Worm (Caenorhabditis elegans): ENCODE results near the gene gcy-36.
A peak's percentile ranks its signal among the peaks of the same experiment; 100 is the strongest.

Gene gcy-36

DNA sequence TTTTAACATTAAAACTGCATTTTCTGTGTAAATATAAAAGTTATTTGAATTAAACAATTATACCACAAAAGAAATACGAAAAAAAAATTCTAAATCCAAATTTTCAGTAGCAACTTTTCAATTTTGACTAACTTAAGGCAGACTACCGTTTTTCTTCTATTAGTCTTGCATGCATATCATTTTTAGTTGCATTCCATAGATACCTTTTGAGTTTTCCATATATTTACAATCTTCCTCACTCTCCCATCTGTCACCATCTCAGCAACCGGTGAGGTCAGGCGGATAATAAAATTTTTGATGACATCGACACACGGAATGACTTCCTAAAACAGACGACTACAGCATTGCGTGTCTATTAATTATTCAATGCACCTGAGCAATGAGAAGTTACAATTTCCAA lies at the start of gene gcy-36:
gcy-36 (plus strand) TSS at position 301 of the 400 bp plus-strand sequence.
- TF ChIP-seq egl-13 (tag; optimal IDR thresholded peaks at IDR 0.05) (peak; percentile 33), lin-35 (GFP tag; optimal IDR thresholded peaks at IDR 0.05) (no peak)

DNA sequence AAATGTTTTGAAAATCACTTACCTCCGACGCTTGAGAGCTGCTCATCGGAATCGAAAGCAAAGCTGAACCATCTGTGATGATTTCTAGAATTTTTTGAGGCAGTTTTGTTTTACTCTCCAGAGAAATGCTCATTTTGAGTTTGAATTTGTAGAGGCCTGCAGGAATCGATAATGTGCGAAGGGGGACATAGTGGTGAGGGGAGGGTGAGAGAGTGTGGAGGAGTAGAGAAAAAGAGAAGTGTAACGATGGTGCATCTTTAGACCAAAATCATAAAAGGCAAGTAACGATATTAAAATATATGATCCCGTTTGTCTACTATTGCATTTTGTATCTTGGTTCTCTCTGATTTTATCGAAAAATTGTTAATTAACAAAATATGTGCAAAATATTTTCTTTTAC lies 47.8 kb upstream of the gcy-36 start, which contains the start of gene blos-8:
blos-8 (minus strand) TSS at position 216 of the 400 bp plus-strand sequence.
- TF ChIP-seq efl-3 (GFP tag; optimal IDR thresholded peaks at IDR 0.05) = no peak

DNA sequence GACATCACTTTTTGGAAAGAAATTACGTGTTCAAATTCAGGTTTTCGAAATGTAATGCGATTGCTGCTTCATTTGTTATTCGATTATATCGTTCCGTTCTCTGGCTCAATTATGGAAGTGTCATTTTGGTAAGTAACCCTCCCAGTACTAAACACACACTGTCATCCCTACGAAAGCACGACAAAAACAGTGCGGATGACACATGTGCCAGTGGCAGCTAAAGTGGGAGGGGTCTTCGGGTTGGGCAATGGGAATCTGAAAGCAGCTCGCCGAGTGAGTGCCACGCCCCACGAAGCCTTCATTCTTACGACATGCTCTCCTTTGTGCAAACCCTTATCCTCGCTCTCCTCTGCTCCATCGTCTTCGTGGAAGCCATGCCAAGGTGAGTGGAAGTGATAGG lies 45.3 kb upstream of the gcy-36 start, which contains the start of gene flp-32:
flp-32 (plus strand) TSS at position 301 of the 400 bp plus-strand sequence.
- TF ChIP-seq rnt-1 (tag; optimal IDR thresholded peaks at IDR 0.05) (no peak), nhr-28 (tag; optimal IDR thresholded peaks at IDR 0.05) (no peak), skn-1 (tag; optimal IDR thresholded peaks at IDR 0.05) (no peak), elt-2 (tag; optimal IDR thresholded peaks at IDR 0.05) (no peak), nhr-76 (tag; optimal IDR thresholded peaks at IDR 0.05) (no peak), C34B4.2 (tag; optimal IDR thresholded peaks at IDR 0.05) (no peak), lin-15B (tag; optimal IDR thresholded peaks at IDR 0.05) (no peak), sox-4 (tag; optimal IDR thresholded peaks at IDR 0.05) (no peak), C04F5.9 (tag; optimal IDR thresholded peaks at IDR 0.05) (no peak), nhr-11 (tag; optimal IDR thresholded peaks at IDR 0.05) (no peak), lin-39 (tag; optimal IDR thresholded peaks at IDR 0.05) (no peak), nhr-71 (tag; optimal IDR thresholded peaks at IDR 0.05) (no peak), xbp-1 (tag; optimal IDR thresholded peaks at IDR 0.05) (no peak)

DNA sequence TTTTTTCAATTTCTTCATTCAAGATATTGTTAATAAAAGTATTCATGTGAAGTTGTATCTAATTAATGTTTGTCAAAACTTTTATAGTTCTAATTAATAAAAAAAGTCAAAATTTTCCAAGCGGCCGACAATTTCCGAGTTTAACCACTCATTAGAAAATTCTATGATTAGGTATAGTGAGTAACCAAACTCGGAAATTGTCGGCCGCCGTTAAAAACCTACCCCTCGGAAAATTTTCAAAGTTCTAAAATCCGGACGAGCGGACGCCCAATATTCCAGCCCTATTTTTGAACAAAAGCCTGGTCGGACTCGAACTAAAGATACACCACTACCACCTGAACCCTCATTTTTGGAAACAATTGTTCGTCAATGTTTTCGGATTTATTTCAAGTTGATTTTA lies 43.9 kb upstream of the gcy-36 start:
- TF ChIP-seq C16A3.4 (tag; optimal IDR thresholded peaks at IDR 0.05) (no peak), unc-98 (GFP tag; IDR thresholded peaks at IDR 0.05) (no peak)

DNA sequence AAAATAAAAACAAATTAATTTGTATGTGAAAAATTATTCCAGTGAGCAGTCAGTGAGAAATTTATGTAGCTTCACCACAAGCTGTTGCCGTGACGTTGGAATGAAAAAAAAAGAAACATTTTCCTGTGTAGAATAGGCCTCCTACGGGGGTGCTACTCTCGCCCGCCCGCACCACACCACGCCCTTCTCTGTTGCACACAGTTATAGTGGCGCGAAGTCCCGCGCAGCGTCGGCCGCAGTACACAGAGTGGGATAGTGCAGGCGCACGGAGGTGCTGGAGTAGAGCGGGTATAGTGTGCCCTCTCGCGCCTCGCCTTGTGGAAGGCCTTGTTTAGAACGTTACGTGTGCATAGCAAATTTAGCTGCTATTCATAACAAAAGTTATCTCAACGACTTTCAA lies 40.0 kb upstream of the gcy-36 start:
- TF ChIP-seq snpc-4 (tag; optimal IDR thresholded peaks at IDR 0.05) (peak; percentile 92), ztf-4 (tag; optimal IDR thresholded peaks at IDR 0.05) (no peak)

DNA sequence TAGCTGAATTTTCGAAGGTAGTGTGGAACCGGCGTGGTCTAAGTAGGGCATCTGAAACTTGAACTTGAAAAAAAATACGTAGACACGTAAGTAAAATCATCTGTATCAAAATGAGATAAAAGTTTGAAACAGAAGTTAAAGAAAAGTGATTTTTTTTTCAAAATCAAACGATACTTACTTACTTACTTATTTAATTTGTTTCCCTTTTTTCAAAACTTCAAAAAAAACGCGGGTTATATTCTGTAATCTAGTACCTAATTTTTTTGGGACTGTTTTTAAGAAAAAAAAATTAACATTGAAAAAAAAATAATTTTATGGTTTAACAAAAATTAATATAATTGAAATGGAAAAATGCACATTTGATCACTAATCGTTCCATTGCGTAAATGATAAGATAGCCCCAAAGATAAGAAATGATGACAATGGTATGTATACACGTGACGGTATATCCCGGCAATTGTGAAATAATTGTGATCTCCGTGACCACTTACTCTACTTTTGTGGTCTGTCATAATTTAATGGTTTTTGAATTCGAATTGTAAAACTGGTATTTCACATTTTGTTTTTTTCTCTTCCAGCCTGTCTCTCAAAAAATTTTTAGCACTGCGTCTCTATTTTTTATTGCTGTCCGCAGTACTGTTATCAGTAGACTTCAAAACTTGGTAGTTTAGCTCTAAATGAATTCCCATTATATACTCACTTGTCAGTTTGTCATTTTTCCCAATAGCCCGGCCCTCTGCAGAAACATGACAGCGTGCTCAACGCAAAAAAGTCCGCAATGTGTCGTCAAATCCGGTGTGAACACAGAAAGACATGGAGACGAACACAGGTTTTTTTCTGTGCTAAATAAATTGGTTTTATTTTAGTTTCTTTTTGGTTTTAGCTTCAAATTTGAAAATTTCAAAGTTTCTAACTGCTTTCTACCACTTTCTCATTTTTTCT lies 37.8 kb upstream of the gcy-36 start, which contains the start of gene mocs-1:
mocs-1 (minus strand) TSS at position 51 of the 942 bp plus-strand sequence.
- no peak for TF ChIP-seq unc-130 (tag; optimal IDR thresholded peaks at IDR 0.05)
- TF ChIP-seq irx-1 (tag; optimal IDR thresholded peaks at IDR 0.05) = peak; percentile 18
- TF ChIP-seq ceh-8 (GFP tag; optimal IDR thresholded peaks at IDR 0.05) = no peak
- peak; percentile 30 for TF ChIP-seq nhr-71 (tag; optimal IDR thresholded peaks at IDR 0.05)
- TF ChIP-seq jun-1 (tag; optimal IDR thresholded peaks at IDR 0.05) = no peak
- peak; percentile 84 for TF ChIP-seq F16B12.6 (tag; optimal IDR thresholded peaks at IDR 0.05)
- peak in 1 of 2 experiments; percentile 30 for TF ChIP-seq lsy-2 (tag; optimal IDR thresholded peaks at IDR 0.05)
- TF ChIP-seq nhr-12 (tag; optimal IDR thresholded peaks at IDR 0.05) = no peak
- TF ChIP-seq elt-3 (tag; optimal IDR thresholded peaks at IDR 0.05) = peak in 1 of 6 experiments; percentile 42
- TF ChIP-seq dsc-1 (tag; optimal IDR thresholded peaks at IDR 0.05) = no peak
- TF ChIP-seq nhr-47 (tag; optimal IDR thresholded peaks at IDR 0.05) = peak; percentile 28
- no peak for TF ChIP-seq blmp-1 (tag; optimal IDR thresholded peaks at IDR 0.05)
- peak; percentile 87 for TF ChIP-seq skn-1 (tag; optimal IDR thresholded peaks at IDR 0.05)
- TF ChIP-seq ztf-11 (tag; optimal IDR thresholded peaks at IDR 0.05) = no peak
- peak; percentile 28 for TF ChIP-seq nhr-20 (tag; optimal IDR thresholded peaks at IDR 0.05)
- TF ChIP-seq unc-62 (GFP tag; optimal IDR thresholded peaks at IDR 0.05) = no peak
- TF ChIP-seq nhr-11 (tag; optimal IDR thresholded peaks at IDR 0.05) = no peak
- TF ChIP-seq mep-1 (tag; optimal IDR thresholded peaks at IDR 0.05) = peak; percentile 5
- peak; percentile 62 for TF ChIP-seq nhr-85 (tag)
- peak; percentile 66 for TF ChIP-seq elt-2 (tag; optimal IDR thresholded peaks at IDR 0.05)
- no peak for TF ChIP-seq nhr-77 (tag; optimal IDR thresholded peaks at IDR 0.05)
- no peak for TF ChIP-seq C34B4.2 (tag; optimal IDR thresholded peaks at IDR 0.05)
- no peak for TF ChIP-seq efl-1 (optimal IDR thresholded peaks at IDR 0.05)
- peak in 1 of 2 experiments; percentile 30 for TF ChIP-seq efl-1 (GFP tag; optimal IDR thresholded peaks at IDR 0.05 in 1 of 2)
- TF ChIP-seq tlp-1 (tag; optimal IDR thresholded peaks at IDR 0.05) = no peak
- no peak for TF ChIP-seq hlh-4 (tag; optimal IDR thresholded peaks at IDR 0.05)
- TF ChIP-seq lin-13 (GFP tag; optimal IDR thresholded peaks at IDR 0.05) = no peak
